Worm (Caenorhabditis elegans) whole organism, L1 larva: ENCODE data around the gene col-109.

ENCODE experiments used
- aly-2 ChIP-seq: fragments of 150-350 bp; optimal IDR thresholded peaks from 2 replicates; lab custom pipeline; 2014; ENCODE audit warnings: missing biosample characterization, missing genetic modification characterization
- ceh-63 ChIP-seq: fragments of 200-800 bp; sonication (Bioruptor generic); optimal IDR thresholded peaks from 2 replicates; lab custom pipeline; 2018; ENCODE audit warnings: mild to moderate bottlenecking, missing genetic modification characterization, missing compliant biosample characterization
- egl-27 ChIP-seq, 2 experiments: fragments of 150-350 bp in 1 of 2; sonication (generic microtip); optimal IDR thresholded peaks; 3 replicates each; lab custom pipeline; 2017 to 2018; ENCODE audit warnings: missing biosample characterization in 2 of 2, missing genetic modification characterization in 2 of 2, missing genetic modification reagents in 2 of 2
- nhr-20 ChIP-seq: sonication (generic microtip); optimal IDR thresholded peaks from 2 replicates; lab custom pipeline; 2016; ENCODE audit warnings: mild to moderate bottlenecking, missing genetic modification characterization, missing compliant biosample characterization
- ztf-4 ChIP-seq: fragments of 150-350 bp; optimal IDR thresholded peaks from 2 replicates; lab custom pipeline; 2014; ENCODE audit warnings: missing biosample characterization, missing genetic modification characterization

ce11 chrIV:1816238-1816637 lies 3.8 kb downstream of the col-109 start:
- TF ChIP-seq aly-2 (no peak), nhr-20 (tag; lab: Kevin White, UChicago) (no peak), ceh-63 (GFP tag; lab: Kevin White, UChicago) (no peak), ztf-4 (no peak), egl-27 (tag; optimal IDR thresholded peaks at IDR 0.05; lab: Kevin White, UChicago) (no peak)
